Fruit fly (Drosophila melanogaster) whole organism, prepupa: ENCODE data around the gene CG10336.

ENCODE experiments used
- CG10669 ChIP-seq: fragments of 200-800 bp; sonication (Bioruptor generic); optimal IDR thresholded peaks from 3 replicates; lab custom pipeline; 2018; ENCODE audit warnings: missing biosample characterization, mild to moderate bottlenecking, missing genetic modification characterization, moderate library complexity
- CG11294 ChIP-seq: fragments of 200-800 bp; sonication (Bioruptor generic); IDR thresholded peaks from 2 replicates; pipeline ENCODE4 v1.3.6; 2022; ENCODE audit warnings: missing biosample characterization, missing genetic modification characterization
- CG11762 ChIP-seq: fragments of 200-800 bp; sonication (Bioruptor generic); optimal IDR thresholded peaks from 3 replicates; lab custom pipeline; 2016; ENCODE audit warnings: missing biosample characterization, missing genetic modification characterization; ENCODE audit not compliant: insufficient read depth
- CG11902 ChIP-seq: fragments of 200-800 bp; sonication (Bioruptor generic); optimal IDR thresholded peaks from 3 replicates; lab custom pipeline; 2016; ENCODE audit warnings: missing biosample characterization, missing genetic modification characterization
- CG15336 ChIP-seq: fragments of 200-800 bp; sonication (Bioruptor generic); IDR thresholded peaks from 2 replicates; pipeline ENCODE4 v1.3.6; 2022; ENCODE audit warnings: missing biosample characterization, missing genetic modification characterization
- CG16779 ChIP-seq: fragments of 200-800 bp; sonication (Bioruptor generic); optimal IDR thresholded peaks from 3 replicates; lab custom pipeline; 2017; ENCODE audit warnings: missing biosample characterization, mild to moderate bottlenecking, missing genetic modification characterization
- CG3032 ChIP-seq: fragments of 200-800 bp; optimal IDR thresholded peaks from 2 replicates; lab custom pipeline; 2019; ENCODE audit warnings: missing biosample characterization, mild to moderate bottlenecking, missing genetic modification characterization, moderate library complexity
- CG31627 ChIP-seq: fragments of 200-800 bp; sonication (Bioruptor generic); optimal IDR thresholded peaks from 3 replicates; lab custom pipeline; 2016; ENCODE audit warnings: missing biosample characterization, missing genetic modification characterization
- CG32006 ChIP-seq: fragments of 200-800 bp; sonication (Bioruptor generic); optimal IDR thresholded peaks from 3 replicates; lab custom pipeline; 2017; ENCODE audit warnings: missing biosample characterization, mild to moderate bottlenecking, missing genetic modification characterization
- CG34406 ChIP-seq: fragments of 200-800 bp; sonication (Bioruptor generic); optimal IDR thresholded peaks from 3 replicates; lab custom pipeline; 2016; ENCODE audit warnings: missing biosample characterization, missing genetic modification characterization
- CG6163 ChIP-seq: fragments of 200-800 bp; sonication (Bioruptor generic); IDR thresholded peaks from 3 replicates; pipeline ENCODE4 v1.3.6; 2022; ENCODE audit warnings: missing biosample characterization, missing genetic modification characterization
- CG6276 ChIP-seq: fragments of 200-800 bp; sonication (Bioruptor generic); optimal IDR thresholded peaks from 2 replicates; lab custom pipeline; 2017; ENCODE audit warnings: missing biosample characterization, mild to moderate bottlenecking, missing genetic modification characterization
- CG6792 ChIP-seq: fragments of 200-800 bp; sonication (Bioruptor generic); optimal IDR thresholded peaks from 3 replicates; lab custom pipeline; 2016; ENCODE audit warnings: missing biosample characterization, missing genetic modification characterization
- CG6854 ChIP-seq: fragments of 200-800 bp; sonication (Bioruptor generic); optimal IDR thresholded peaks from 2 replicates; lab custom pipeline; 2017; ENCODE audit warnings: missing biosample characterization, mild to moderate bottlenecking, missing genetic modification characterization
- CG7368 ChIP-seq: fragments of 200-800 bp; sonication (Bioruptor generic); optimal IDR thresholded peaks from 3 replicates; lab custom pipeline; 2016; ENCODE audit warnings: missing biosample characterization, missing genetic modification characterization
- CG8119 ChIP-seq: fragments of 200-800 bp; sonication (Bioruptor generic); IDR thresholded peaks from 3 replicates; pipeline ENCODE4 v1.3.6; 2022; ENCODE audit warnings: missing biosample characterization, missing genetic modification characterization
- CG8319 ChIP-seq: fragments of 200-800 bp; sonication (Bioruptor generic); optimal IDR thresholded peaks from 3 replicates; lab custom pipeline; 2016; ENCODE audit warnings: missing biosample characterization, missing genetic modification characterization
- Eip78C ChIP-seq: fragments of 200-800 bp; sonication (Bioruptor generic); peaks from one replicate; lab custom pipeline; 2016; ENCODE audit warnings: missing biosample characterization, missing genetic modification characterization
- Eip93F ChIP-seq: fragments of 200-800 bp; sonication (Bioruptor generic); optimal IDR thresholded peaks from 2 replicates; lab custom pipeline; 2016; ENCODE audit warnings: missing biosample characterization, mild to moderate bottlenecking, missing genetic modification characterization
- Ets21C ChIP-seq: fragments of 200-800 bp; sonication (Bioruptor generic); optimal IDR thresholded peaks from 3 replicates; lab custom pipeline; 2016; ENCODE audit warnings: missing biosample characterization, missing genetic modification characterization
- Ets96B ChIP-seq: fragments of 200-800 bp; optimal IDR thresholded peaks from 2 replicates; lab custom pipeline; 2019; ENCODE audit warnings: missing biosample characterization, mild to moderate bottlenecking, missing genetic modification characterization, moderate library complexity
- Hr38 ChIP-seq: sonication (Bioruptor generic); optimal IDR thresholded peaks from 2 replicates; lab custom pipeline; 2016; ENCODE audit warnings: missing biosample characterization, missing genetic modification characterization
- Hr39 ChIP-seq: fragments of 200-800 bp; sonication (Bioruptor generic); optimal IDR thresholded peaks from 2 replicates; lab custom pipeline; 2016; ENCODE audit warnings: missing biosample characterization, missing genetic modification characterization
- Hr4 ChIP-seq: fragments of 200-800 bp; sonication (Bioruptor generic); optimal IDR thresholded peaks from 3 replicates; lab custom pipeline; 2016; ENCODE audit warnings: missing biosample characterization, missing genetic modification characterization
- Lpt ChIP-seq: fragments of 200-800 bp; sonication (Bioruptor generic); optimal IDR thresholded peaks from 3 replicates; lab custom pipeline; 2016; ENCODE audit warnings: missing biosample characterization, missing genetic modification characterization
- Met ChIP-seq: fragments of 200-800 bp; sonication (Bioruptor generic); optimal IDR thresholded peaks from 3 replicates; lab custom pipeline; 2016; ENCODE audit warnings: missing biosample characterization, missing genetic modification characterization
- OdsH ChIP-seq: fragments of 200-800 bp; sonication (Bioruptor generic); optimal IDR thresholded peaks from 3 replicates; lab custom pipeline; 2016; ENCODE audit warnings: missing biosample characterization, missing genetic modification characterization
- Smox ChIP-seq: fragments of 200-800 bp; sonication (Bioruptor generic); optimal IDR thresholded peaks from 3 replicates; lab custom pipeline; 2016; ENCODE audit warnings: missing biosample characterization, missing genetic modification characterization
- Sox102F ChIP-seq: fragments of 200-800 bp; sonication (Bioruptor generic); optimal IDR thresholded peaks from 2 replicates; lab custom pipeline; 2016; ENCODE audit warnings: missing biosample characterization, mild to moderate bottlenecking, missing genetic modification characterization
- Sox14 ChIP-seq: fragments of 200-800 bp; sonication (Bioruptor generic); optimal IDR thresholded peaks from 3 replicates; lab custom pipeline; 2016; ENCODE audit warnings: missing biosample characterization, missing genetic modification characterization
- achi ChIP-seq: fragments of 200-800 bp; sonication (Bioruptor generic); optimal IDR thresholded peaks from 3 replicates; lab custom pipeline; 2016; ENCODE audit warnings: missing biosample characterization, missing genetic modification characterization
- acj6 ChIP-seq: fragments of 200-800 bp; sonication (Bioruptor generic); optimal IDR thresholded peaks from 3 replicates; lab custom pipeline; 2016; ENCODE audit warnings: missing biosample characterization, missing genetic modification characterization
- dac ChIP-seq: fragments of 200-800 bp; sonication (Bioruptor generic); optimal IDR thresholded peaks from 2 replicates; lab custom pipeline; 2017; ENCODE audit warnings: missing biosample characterization, mild to moderate bottlenecking, missing genetic modification characterization
- dsx ChIP-seq: fragments of 200-800 bp; optimal IDR thresholded peaks from 3 replicates; lab custom pipeline; 2019; ENCODE audit warnings: missing biosample characterization, mild to moderate bottlenecking, missing genetic modification characterization, moderate library complexity; ENCODE audit not compliant: poor library complexity, severe bottlenecking
- eg ChIP-seq: fragments of 200-800 bp; sonication (Bioruptor generic); IDR thresholded peaks from 3 replicates; pipeline ENCODE4 v1.3.6; 2022; ENCODE audit warnings: missing biosample characterization, missing genetic modification characterization
- esn ChIP-seq: fragments of 200-800 bp; sonication (Bioruptor generic); optimal IDR thresholded peaks from 2 replicates; lab custom pipeline; 2016; ENCODE audit warnings: missing biosample characterization, mild to moderate bottlenecking, missing genetic modification characterization, moderate library complexity
- fd59A ChIP-seq: fragments of 200-800 bp; sonication (Bioruptor generic); optimal IDR thresholded peaks from 2 replicates; lab custom pipeline; 2017; ENCODE audit warnings: missing biosample characterization, mild to moderate bottlenecking, missing genetic modification characterization, missing genetic modification reagents
- fkh ChIP-seq: fragments of 200-800 bp; sonication (Bioruptor generic); optimal IDR thresholded peaks from 3 replicates; lab custom pipeline; 2017; ENCODE audit warnings: missing biosample characterization, mild to moderate bottlenecking, missing genetic modification characterization, moderate library complexity
- lz ChIP-seq: fragments of 200-800 bp; sonication (Bioruptor generic); optimal IDR thresholded peaks from 3 replicates; lab custom pipeline; 2016; ENCODE audit warnings: missing biosample characterization, missing genetic modification characterization
- net ChIP-seq: fragments of 200-800 bp; sonication (Bioruptor generic); optimal IDR thresholded peaks from 3 replicates; lab custom pipeline; 2016; ENCODE audit warnings: missing biosample characterization, missing genetic modification characterization
- pdm3 ChIP-seq: fragments of 200-800 bp; sonication (Bioruptor generic); optimal IDR thresholded peaks from 3 replicates; lab custom pipeline; 2016; ENCODE audit warnings: missing biosample characterization, missing genetic modification characterization
- spab ChIP-seq: fragments of 200-800 bp; sonication (Bioruptor generic); optimal IDR thresholded peaks from 2 replicates; lab custom pipeline; 2017; ENCODE audit warnings: missing biosample characterization, mild to moderate bottlenecking, missing genetic modification characterization, missing genetic modification reagents
- svp ChIP-seq: fragments of 200-800 bp; sonication (Bioruptor generic); peaks from one replicate; lab custom pipeline; 2016; ENCODE audit warnings: missing biosample characterization, missing genetic modification characterization
- topi ChIP-seq: fragments of 200-800 bp; sonication (Bioruptor generic); optimal IDR thresholded peaks from 3 replicates; lab custom pipeline; 2016; ENCODE audit warnings: missing biosample characterization, missing genetic modification characterization

The CG10336 gene

DNA sequence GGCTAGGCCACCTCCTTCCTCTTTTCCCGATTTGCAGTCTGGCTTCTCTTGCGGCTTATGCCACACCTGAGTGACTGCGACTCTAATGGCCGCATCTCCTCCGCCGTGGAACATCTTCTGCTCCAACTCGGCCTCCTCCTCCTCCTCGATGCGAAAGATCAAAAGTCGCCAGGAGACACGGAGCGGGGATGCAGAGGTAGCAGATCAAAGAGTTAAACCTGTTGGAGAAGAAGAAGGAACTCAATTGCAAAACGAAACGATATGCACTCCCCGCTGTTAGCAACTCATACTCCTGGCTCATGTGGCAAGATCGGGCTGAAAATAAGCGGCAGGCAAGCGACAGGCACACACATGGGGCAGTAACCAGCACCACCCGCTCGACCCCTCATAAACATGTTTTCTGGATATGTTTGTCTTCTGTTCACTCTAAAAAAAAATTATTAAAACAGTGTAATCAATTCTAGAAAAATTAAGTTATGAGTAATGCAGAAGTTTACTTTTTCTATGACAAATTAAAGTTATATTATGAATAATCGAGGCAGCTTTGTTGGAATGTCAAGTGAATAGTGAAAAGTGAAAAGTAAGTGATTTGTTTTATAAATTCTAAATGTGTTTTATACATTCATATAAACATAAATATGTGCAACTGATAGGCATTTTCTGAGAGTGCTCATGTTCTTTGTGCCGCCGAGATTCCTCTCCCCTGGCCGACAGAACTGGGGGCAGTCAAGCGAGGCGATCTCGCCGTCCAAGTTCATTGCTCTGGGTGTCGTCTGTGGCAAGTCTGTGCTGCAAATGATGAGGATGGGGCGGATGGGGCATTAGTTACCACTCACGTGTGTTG, 24.4 kb upstream of the CG10336 start (continued):
- peak; percentile 87 for TF ChIP-seq topi (GFP tag; lab: Kevin White, UChicago)
- peak; percentile 77 for TF ChIP-seq fd59A
- TF ChIP-seq eg (GFP tag; lab: Robert Waterston, UW) = 0 out of 3 replicates have a peak, but pooled peaks have one; percentile 6
- peak; percentile 70 for TF ChIP-seq Hr39
- no peak for TF ChIP-seq CG11902 (GFP tag; lab: Kevin White, UChicago)
- peak; percentile 70 for TF ChIP-seq CG8119 (GFP tag; lab: Robert Waterston, UW)
- TF ChIP-seq Hr4 (GFP tag; lab: Kevin White, UChicago) = peak; percentile 50
- peak; percentile 80 for TF ChIP-seq CG31627
- peak; percentile 81 for TF ChIP-seq dsx (GFP tag; lab: Kevin White, UChicago)
- peak; percentile 78 for TF ChIP-seq Sox102F (GFP tag; lab: Kevin White, UChicago)
- peak; percentile 72 for TF ChIP-seq net
- peak; percentile 13 for TF ChIP-seq CG6854
- no peak for TF ChIP-seq fkh
- peak; percentile 76 for TF ChIP-seq CG15336 (GFP tag; lab: Robert Waterston, UW)
- peak; percentile 47 for TF ChIP-seq CG6163
- TF ChIP-seq pdm3 (GFP tag; lab: Kevin White, UChicago) = peak; percentile 76
- TF ChIP-seq spab (GFP tag; lab: Kevin White, UChicago) = peak; percentile 83
- peak; percentile 23 for TF ChIP-seq CG8319 (GFP tag; lab: Kevin White, UChicago)
- TF ChIP-seq acj6 (GFP tag; lab: Kevin White, UChicago) = peak; percentile 79
- TF ChIP-seq CG6276 (GFP tag; lab: Kevin White, UChicago) = peak; percentile 72
- peak; percentile 87 for TF ChIP-seq Ets96B (tag; lab: Kevin White, UChicago)
- TF ChIP-seq CG34406 (GFP tag; lab: Kevin White, UChicago) = peak; percentile 71
- no peak for TF ChIP-seq Hr38 (GFP tag; lab: Kevin White, UChicago)
- peak; percentile 50 for TF ChIP-seq CG16779 (tag; lab: Kevin White, UChicago)
- TF ChIP-seq CG32006 (GFP tag; lab: Kevin White, UChicago) = peak; percentile 81
- peak; percentile 40 for TF ChIP-seq CG7368
- peak; percentile 90 for TF ChIP-seq svp (GFP tag; lab: Kevin White, UChicago)
- TF ChIP-seq Met (GFP tag; lab: Kevin White, UChicago) = peak; percentile 93
- TF ChIP-seq esn (GFP tag; lab: Kevin White, UChicago) = peak; percentile 92
- TF ChIP-seq Lpt = peak; percentile 76
- TF ChIP-seq Eip93F (GFP tag; lab: Kevin White, UChicago) = no peak

- no peak for TF ChIP-seq Smox (GFP tag; lab: Kevin White, UChicago)
- no peak for TF ChIP-seq CG11762 (GFP tag; lab: Kevin White, UChicago)
- peak; percentile 16 for TF ChIP-seq Ets21C (GFP tag; lab: Kevin White, UChicago)
- no peak for TF ChIP-seq pdm3 (GFP tag; lab: Kevin White, UChicago)
- TF ChIP-seq esn (GFP tag; lab: Kevin White, UChicago) = no peak
- TF ChIP-seq Lpt = no peak
- peak; percentile 83 for TF ChIP-seq fkh
- TF ChIP-seq CG10669 (GFP tag; lab: Kevin White, UChicago) = peak; percentile 3
- no peak for TF ChIP-seq CG32006 (GFP tag; lab: Kevin White, UChicago)
- no peak for TF ChIP-seq Ets96B (tag; lab: Kevin White, UChicago)
- no peak for TF ChIP-seq CG8319 (GFP tag; lab: Kevin White, UChicago)
- TF ChIP-seq CG3032 (tag; lab: Kevin White, UChicago) = no peak
- no peak for TF ChIP-seq topi (GFP tag; lab: Kevin White, UChicago)
- TF ChIP-seq Eip78C = peak; percentile 64
- peak; percentile 44 for TF ChIP-seq lz
- TF ChIP-seq achi = no peak
- no peak for TF ChIP-seq CG7368
- peak; percentile 20 for TF ChIP-seq Hr4 (GFP tag; lab: Kevin White, UChicago)
- no peak for TF ChIP-seq CG16779 (tag; lab: Kevin White, UChicago)
- TF ChIP-seq CG6792 (GFP tag; lab: Kevin White, UChicago) = no peak
- no peak for TF ChIP-seq CG15336 (GFP tag; lab: Robert Waterston, UW)
- no peak for TF ChIP-seq dsx (GFP tag; lab: Kevin White, UChicago)
- no peak for TF ChIP-seq dac (GFP tag; lab: Kevin White, UChicago)
- no peak for TF ChIP-seq CG8119 (GFP tag; lab: Robert Waterston, UW)
- no peak for TF ChIP-seq eg (GFP tag; lab: Robert Waterston, UW)
- TF ChIP-seq OdsH = peak; percentile 50
- TF ChIP-seq CG34406 (GFP tag; lab: Kevin White, UChicago) = no peak
- no peak for TF ChIP-seq fd59A
- no peak for TF ChIP-seq CG11294 (GFP tag; lab: Robert Waterston, UW)
- no peak for TF ChIP-seq Met (GFP tag; lab: Kevin White, UChicago)
- TF ChIP-seq Sox14 (GFP tag; lab: Kevin White, UChicago) = no peak
- peak; percentile 35 for TF ChIP-seq Hr39
- no peak for TF ChIP-seq CG6163
- TF ChIP-seq CG31627 = peak; percentile 54
These were observed 23.2 kb upstream of the CG10336 start for dm6 chr2L:18665952-18666606.
